Worm (Caenorhabditis elegans) whole organism, L2 larva: ENCODE data around the gene cest-13.
A peak's percentile ranks its signal among the peaks of the same experiment; 100 is the strongest.

Experiments used
- ZK546.5 ChIP-seq: sonication (generic microtip); optimal IDR thresholded peaks from 2 replicates; lab custom pipeline; 2017; ENCODE audit warnings: missing biosample characterization, missing genetic modification characterization
- ceh-82 ChIP-seq: fragments of 150-350 bp; optimal IDR thresholded peaks from 2 replicates; lab custom pipeline; 2014; ENCODE audit warnings: missing biosample characterization, missing genetic modification characterization
- fos-1 ChIP-seq: fragments of 150-350 bp; optimal IDR thresholded peaks from 2 replicates; lab custom pipeline; 2014; ENCODE audit warnings: missing biosample characterization, missing genetic modification characterization
- nhr-237 ChIP-seq: fragments of 150-350 bp; optimal IDR thresholded peaks from 2 replicates; lab custom pipeline; 2014; ENCODE audit warnings: missing biosample characterization, missing genetic modification characterization
- nhr-25 ChIP-seq: fragments of 150-350 bp; sonication (generic microtip); optimal IDR thresholded peaks from 3 replicates; lab custom pipeline; 2014; ENCODE audit warnings: missing biosample characterization, missing genetic modification characterization
- nhr-6 ChIP-seq: fragments of 150-350 bp; optimal IDR thresholded peaks from 2 replicates; lab custom pipeline; 2014; ENCODE audit warnings: missing biosample characterization, missing genetic modification characterization
- skn-1 ChIP-seq: sonication (generic microtip); optimal IDR thresholded peaks from 2 replicates; lab custom pipeline; 2017; ENCODE audit warnings: missing biosample characterization, missing genetic modification characterization
- sma-9 ChIP-seq, 2 experiments: fragments of 150-350 bp in 1 of 2; sonication (generic microtip) in 1 of 2; optimal IDR thresholded peaks; 2 replicates each; lab custom pipeline; 2014 to 2016; ENCODE audit warnings: missing genetic modification characterization in 2 of 2, mild to moderate bottlenecking in 1 of 2, missing biosample characterization in 1 of 2, missing compliant biosample characterization in 1 of 2, missing genetic modification reagents in 1 of 2, moderate library complexity in 1 of 2
- zag-1 ChIP-seq: fragments of 150-350 bp; optimal IDR thresholded peaks from 2 replicates; lab custom pipeline; 2014; ENCODE audit warnings: missing biosample characterization, missing genetic modification characterization

DNA sequence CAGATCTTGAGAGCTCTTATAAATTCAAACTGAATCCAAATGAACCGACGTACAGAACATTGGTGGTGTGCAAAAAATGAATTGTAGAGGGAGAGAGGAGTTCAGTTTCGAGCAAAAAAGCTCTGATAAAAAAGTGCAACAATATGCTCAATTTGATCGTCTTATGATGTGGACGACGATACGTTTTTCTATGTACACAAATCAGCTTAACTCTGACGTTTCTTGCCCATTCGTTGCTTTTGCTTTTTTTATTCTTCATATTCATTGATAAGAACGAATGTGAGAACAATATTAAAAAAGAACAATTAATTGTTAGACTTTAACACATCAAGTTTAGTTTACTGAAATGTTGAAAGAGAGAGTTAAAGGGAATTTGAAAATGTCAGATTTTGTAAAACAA lies 14.1 kb downstream of the cest-13 start:
- TF ChIP-seq nhr-6 (tag; lab: Kevin White, UChicago) (no peak), ZK546.5 (tag; lab: Kevin White, UChicago) (no peak), skn-1 (tag; lab: Kevin White, UChicago) (no peak), zag-1 (no peak), fos-1 (tag; lab: Kevin White, UChicago) (peak; percentile 50), nhr-25 (tag; lab: Kevin White, UChicago) (no peak), nhr-237 (tag; lab: Kevin White, UChicago) (no peak), sma-9 (GFP tag; optimal IDR thresholded peaks at IDR 0.05; lab: Kevin White, UChicago) (peak; percentile 35), sma-9 (tag; optimal IDR thresholded peaks at IDR 0.05; lab: Kevin White, UChicago) (no peak), ceh-82 (tag; lab: Kevin White, UChicago) (no peak)
